Worm (Caenorhabditis elegans) whole organism, L4 larva: ENCODE measurements around the gene Y43F8B.14.
"Not testable (repeated sequence)": the region's sequence is repeated elsewhere in the genome, so short reads cannot be mapped to it uniquely, and the experiment has no call there.

Experiments used
- Y105C5A.15 ChIP-seq: fragments of 200-800 bp; sonication (Bioruptor generic); IDR thresholded peaks from 2 replicates; pipeline ENCODE4 v1.3.6; 2022; ENCODE audit warnings: missing genetic modification characterization, missing compliant biosample characterization
- Y48G9A.11 ChIP-seq: fragments of 200-800 bp; sonication (Bioruptor generic); IDR thresholded peaks from 2 replicates; pipeline ENCODE4 v1.3.6; 2022; ENCODE audit warnings: missing genetic modification reagents, missing genetic modification characterization, missing compliant biosample characterization
- aly-2 ChIP-seq: sonication (generic microtip); optimal IDR thresholded peaks from 2 replicates; lab custom pipeline; 2018; ENCODE audit warnings: missing biosample characterization, missing genetic modification characterization
- ces-1 ChIP-seq: fragments of 150-350 bp; sonication (generic microtip); optimal IDR thresholded peaks from 4 replicates; lab custom pipeline; 2014; ENCODE audit warnings: missing biosample characterization, missing genetic modification reagents, missing genetic modification characterization
- nhr-237 ChIP-seq: sonication (generic microtip); optimal IDR thresholded peaks from 2 replicates; lab custom pipeline; 2017; ENCODE audit warnings: missing biosample characterization, missing genetic modification characterization
- nhr-76 ChIP-seq: fragments of 150-350 bp; optimal IDR thresholded peaks from 2 replicates; lab custom pipeline; 2014; ENCODE audit warnings: missing biosample characterization, missing genetic modification characterization
- ztf-11 ChIP-seq: fragments of 150-350 bp; optimal IDR thresholded peaks from 2 replicates; lab custom pipeline; 2014; ENCODE audit warnings: missing biosample characterization, missing genetic modification characterization

- not testable (repeated sequence) for TF ChIP-seq Y105C5A.15 (GFP tag; lab: Robert Waterston, UW); aly-2 (tag; lab: Kevin White, UChicago); ztf-11 (tag; lab: Kevin White, UChicago); nhr-237 (tag; lab: Kevin White, UChicago); ces-1 (GFP tag; lab: Kevin White, UChicago); Y48G9A.11; nhr-76 (tag; lab: Kevin White, UChicago)
Observed at ce11 chrV:19419301-19419700, 36.5 kb downstream of the Y43F8B.14 start.
